Fruit fly (Drosophila melanogaster) whole organism, embryonic: ENCODE measurements around the gene CG15922.

ENCODE experiments used
- Ada2b ChIP-seq: fragments of 200-800 bp; sonication (Bioruptor generic); IDR thresholded peaks from 2 replicates; pipeline ENCODE4 v1.3.6; 2022; ENCODE audit warnings: missing biosample characterization, missing genetic modification characterization
- BEAF-32 ChIP-seq: fragments of 200-800 bp; sonication (Bioruptor generic); optimal IDR thresholded peaks from 3 replicates; lab custom pipeline; 2017; ENCODE audit warnings: missing biosample characterization, missing genetic modification characterization, mild to moderate bottlenecking, moderate library complexity, missing genetic modification reagents
- CG11695 ChIP-seq: fragments of 200-800 bp; sonication (Bioruptor generic); IDR thresholded peaks from 3 replicates; pipeline ENCODE4 v1.3.6; 2022; ENCODE audit warnings: missing biosample characterization, missing genetic modification characterization
- CG13287 ChIP-seq: fragments of 200-800 bp; sonication (Bioruptor generic); IDR thresholded peaks from 2 replicates; pipeline ENCODE4 v1.3.6; 2022; ENCODE audit warnings: missing biosample characterization, missing genetic modification characterization; ENCODE audit not compliant: partially characterized antibody
- CG14860 ChIP-seq: fragments of 200-800 bp; sonication (Bioruptor generic); IDR thresholded peaks from 3 replicates; pipeline ENCODE4 v1.3.6; 2022; ENCODE audit warnings: missing biosample characterization, missing genetic modification characterization; ENCODE audit not compliant: partially characterized antibody
- CG15269 ChIP-seq: fragments of 200-800 bp; sonication (Bioruptor generic); optimal IDR thresholded peaks from 2 replicates; lab custom pipeline; 2018; ENCODE audit warnings: missing biosample characterization, mild to moderate bottlenecking, missing genetic modification characterization, moderate library complexity
- CG1602 ChIP-seq: fragments of 200-800 bp; sonication (Bioruptor generic); optimal IDR thresholded peaks from 3 replicates; lab custom pipeline; 2016; ENCODE audit warnings: missing biosample characterization, missing genetic modification characterization
- CG17186 ChIP-seq: fragments of 200-800 bp; sonication (Bioruptor generic); optimal IDR thresholded peaks from 3 replicates; lab custom pipeline; 2017; ENCODE audit warnings: missing biosample characterization, missing genetic modification reagents, missing genetic modification characterization
- CG1832 ChIP-seq: fragments of 200-800 bp; sonication (Bioruptor generic); optimal IDR thresholded peaks from 2 replicates; lab custom pipeline; 2017; ENCODE audit warnings: missing biosample characterization, mild to moderate bottlenecking, missing genetic modification characterization, inconsistent platforms
- CG2116 ChIP-seq: fragments of 200-800 bp; sonication (Bioruptor generic); optimal IDR thresholded peaks from 3 replicates; lab custom pipeline; 2018; ENCODE audit warnings: missing biosample characterization, mild to moderate bottlenecking, missing genetic modification characterization
- CG31441 ChIP-seq: fragments of 200-800 bp; sonication (Bioruptor generic); IDR thresholded peaks from 2 replicates; pipeline ENCODE4 v1.3.6; 2022; ENCODE audit warnings: missing biosample characterization, missing genetic modification characterization
- CG4282 ChIP-seq: fragments of 200-800 bp; sonication (Bioruptor generic); optimal IDR thresholded peaks from 2 replicates; lab custom pipeline; 2016; ENCODE audit warnings: missing biosample characterization, missing genetic modification characterization
- CG7372 ChIP-seq: fragments of 200-800 bp; sonication (Bioruptor generic); IDR thresholded peaks from 2 replicates; pipeline ENCODE4 v1.3.6; 2022; ENCODE audit warnings: missing biosample characterization, missing genetic modification characterization
- CG7745 ChIP-seq: fragments of 200-800 bp; sonication (Bioruptor generic); optimal IDR thresholded peaks from 2 replicates; lab custom pipeline; 2018; ENCODE audit warnings: missing biosample characterization, mild to moderate bottlenecking, missing genetic modification characterization, moderate library complexity
- CG7987 ChIP-seq: fragments of 200-800 bp; sonication (Bioruptor generic); optimal IDR thresholded peaks from 2 replicates; lab custom pipeline; 2018; ENCODE audit warnings: missing biosample characterization, mild to moderate bottlenecking, missing genetic modification characterization, moderate library complexity
- CG9727 ChIP-seq: fragments of 200-800 bp; sonication (Bioruptor generic); optimal IDR thresholded peaks from 3 replicates; lab custom pipeline; 2017; ENCODE audit warnings: missing biosample characterization, mild to moderate bottlenecking, missing genetic modification characterization
- Dbx ChIP-seq: fragments of 200-800 bp; sonication (Bioruptor generic); IDR thresholded peaks from 3 replicates; pipeline ENCODE4 v1.3.6; 2022; ENCODE audit warnings: missing biosample characterization, missing genetic modification characterization
- Dp ChIP-seq: fragments of 200-800 bp; sonication (Bioruptor generic); optimal IDR thresholded peaks from 2 replicates; lab custom pipeline; 2018; ENCODE audit warnings: missing biosample characterization, mild to moderate bottlenecking, missing genetic modification characterization, moderate library complexity
- Dref ChIP-seq: fragments of 200-800 bp; sonication (Bioruptor generic); IDR thresholded peaks from 2 replicates; pipeline ENCODE4 v1.3.6; 2022; ENCODE audit warnings: missing biosample characterization, missing genetic modification characterization
- H15 ChIP-seq: fragments of 200-800 bp; sonication (Bioruptor generic); IDR thresholded peaks from 3 replicates; pipeline ENCODE4 v1.3.6; 2022; ENCODE audit warnings: missing biosample characterization, missing genetic modification characterization
- Med ChIP-seq: fragments of 200-800 bp; sonication (Bioruptor generic); peaks from one replicate; lab custom pipeline; 2016; ENCODE audit warnings: missing biosample characterization, missing genetic modification characterization, mild to moderate bottlenecking, inconsistent platforms, moderate library complexity
- Mrtf ChIP-seq: fragments of 200-800 bp; sonication (Bioruptor generic); IDR thresholded peaks from 3 replicates; pipeline ENCODE4 v1.3.6; 2022; ENCODE audit warnings: missing biosample characterization, missing genetic modification characterization
- NfI ChIP-seq: fragments of 200-800 bp; sonication (Bioruptor generic); optimal IDR thresholded peaks from 3 replicates; lab custom pipeline; 2018; ENCODE audit warnings: missing biosample characterization, mild to moderate bottlenecking, missing genetic modification characterization, moderate library complexity
- Pdp1 ChIP-seq, 2 experiments: fragments of 200-800 bp; sonication (Bioruptor generic); optimal IDR thresholded peaks; 3 replicates each; lab custom pipeline; 2016; ENCODE audit warnings: missing biosample characterization in 2 of 2, missing genetic modification characterization in 2 of 2, mild to moderate bottlenecking in 1 of 2, moderate library complexity in 1 of 2
- Scr ChIP-seq: fragments of 200-800 bp; sonication (Bioruptor generic); IDR thresholded peaks from 2 replicates; pipeline ENCODE4 v1.3.6; 2022; ENCODE audit warnings: missing biosample characterization, missing genetic modification characterization; ENCODE audit not compliant: partially characterized antibody
- Six4 ChIP-seq: fragments of 200-800 bp; sonication (Bioruptor generic); optimal IDR thresholded peaks from 2 replicates; lab custom pipeline; 2016; ENCODE audit warnings: missing biosample characterization, missing genetic modification characterization
- Sry-δ ChIP-seq: fragments of 200-800 bp; sonication (Bioruptor generic); optimal IDR thresholded peaks from 2 replicates; lab custom pipeline; 2016; ENCODE audit warnings: missing biosample characterization, missing genetic modification characterization
- Ssrp ChIP-seq: fragments of 200-800 bp; sonication (Bioruptor generic); optimal IDR thresholded peaks from 2 replicates; lab custom pipeline; 2018; ENCODE audit warnings: missing biosample characterization, mild to moderate bottlenecking, missing genetic modification characterization, moderate library complexity
- Stat92E ChIP-seq, 3 experiments: fragments of >200 bp in 2 of 3; fragments of 200-800 bp in 1 of 3; sonication (Bioruptor generic) in 1 of 3; optimal IDR thresholded peaks; 2 replicates each; lab custom pipeline; 2017 to 2019; ENCODE audit warnings: missing biosample characterization in 3 of 3, missing genetic modification characterization in 3 of 3, mild to moderate bottlenecking in 1 of 3, moderate library complexity in 1 of 3
- Trl ChIP-seq, 3 experiments: fragments of >200 bp in 2 of 3; fragments of 200-800 bp in 1 of 3; sonication (Bioruptor generic) in 1 of 3; optimal IDR thresholded peaks; 2 replicates in 1 of 3; 3 replicates in 2 of 3; lab custom pipeline; 2016 to 2017; ENCODE audit warnings: missing biosample characterization in 1 of 3, missing genetic modification characterization in 1 of 3
- bigmax ChIP-seq: fragments of 200-800 bp; sonication (Bioruptor generic); optimal IDR thresholded peaks from 2 replicates; lab custom pipeline; 2018; ENCODE audit warnings: missing biosample characterization, mild to moderate bottlenecking, missing genetic modification characterization
- eve ChIP-seq, 2 experiments: fragments of >200 bp; optimal IDR thresholded peaks; 2 replicates each; lab custom pipeline; 2017; ENCODE audit warnings: missing biosample characterization in 2 of 2, missing genetic modification characterization in 2 of 2
- fd96Cb ChIP-seq: fragments of 200-800 bp; sonication (Bioruptor generic); optimal IDR thresholded peaks from 2 replicates; lab custom pipeline; 2018; ENCODE audit warnings: missing biosample characterization, mild to moderate bottlenecking, missing genetic modification characterization, moderate library complexity
- grn ChIP-seq: fragments of 200-800 bp; sonication (Bioruptor generic); optimal IDR thresholded peaks from 3 replicates; lab custom pipeline; 2017; ENCODE audit warnings: missing biosample characterization, missing genetic modification characterization
- kah ChIP-seq: fragments of 200-800 bp; sonication (Bioruptor generic); optimal IDR thresholded peaks from 2 replicates; lab custom pipeline; 2018; ENCODE audit warnings: missing biosample characterization, mild to moderate bottlenecking, missing genetic modification characterization
- klu ChIP-seq: fragments of 200-800 bp; sonication (Bioruptor generic); IDR thresholded peaks from 2 replicates; pipeline ENCODE4 v1.3.6; 2022; ENCODE audit warnings: missing biosample characterization, missing genetic modification characterization
- nerfin-2 ChIP-seq: fragments of 200-800 bp; sonication (Bioruptor generic); IDR thresholded peaks from 2 replicates; pipeline ENCODE4 v1.3.6; 2022; ENCODE audit warnings: missing biosample characterization, missing genetic modification characterization; ENCODE audit not compliant: partially characterized antibody
- phol ChIP-seq: fragments of 200-800 bp; sonication (Bioruptor generic); optimal IDR thresholded peaks from 3 replicates; lab custom pipeline; 2018; ENCODE audit warnings: missing biosample characterization, mild to moderate bottlenecking, missing genetic modification characterization, moderate library complexity
- pnt ChIP-seq: fragments of 200-800 bp; sonication (Bioruptor generic); optimal IDR thresholded peaks from 3 replicates; lab custom pipeline; 2016; ENCODE audit warnings: missing biosample characterization, missing genetic modification characterization
- schlank ChIP-seq: fragments of 200-800 bp; sonication (Bioruptor generic); optimal IDR thresholded peaks from 2 replicates; lab custom pipeline; 2018; ENCODE audit warnings: missing biosample characterization, mild to moderate bottlenecking, missing genetic modification characterization
- shn ChIP-seq: fragments of 200-800 bp; sonication (Bioruptor generic); optimal IDR thresholded peaks from 3 replicates; lab custom pipeline; 2016; ENCODE audit warnings: missing biosample characterization, missing genetic modification characterization
- sr ChIP-seq: fragments of 200-800 bp; sonication (Bioruptor generic); IDR thresholded peaks from 3 replicates; pipeline ENCODE4 v1.3.6; 2022; ENCODE audit warnings: missing biosample characterization, missing genetic modification characterization
- ssp ChIP-seq: fragments of 200-800 bp; sonication (Bioruptor generic); IDR thresholded peaks from 2 replicates; pipeline ENCODE4 v1.3.6; 2022; ENCODE audit warnings: missing biosample characterization, missing genetic modification characterization
- sug ChIP-seq: fragments of 200-800 bp; optimal IDR thresholded peaks from 2 replicates; lab custom pipeline; 2019; ENCODE audit warnings: missing biosample characterization, mild to moderate bottlenecking, missing genetic modification characterization, moderate library complexity
- tx ChIP-seq: fragments of 200-800 bp; sonication (Bioruptor generic); optimal IDR thresholded peaks from 2 replicates; lab custom pipeline; 2016; ENCODE audit warnings: missing biosample characterization, missing genetic modification characterization
- unc-4 ChIP-seq: fragments of 200-800 bp; sonication (Bioruptor generic); IDR thresholded peaks from 2 replicates; pipeline ENCODE4 v1.3.6; 2022; ENCODE audit warnings: missing biosample characterization, missing genetic modification characterization; ENCODE audit not compliant: partially characterized antibody
- vnd ChIP-seq: fragments of 200-800 bp; sonication (Bioruptor generic); IDR thresholded peaks from 3 replicates; pipeline ENCODE4 v1.3.6; 2022; ENCODE audit warnings: missing biosample characterization, missing genetic modification characterization; ENCODE audit not compliant: partially characterized antibody
- vvl ChIP-seq: fragments of 200-800 bp; sonication (Bioruptor generic); IDR thresholded peaks from 2 replicates; pipeline ENCODE4 v1.3.6; 2022; ENCODE audit warnings: missing biosample characterization, missing genetic modification characterization
- yki ChIP-seq: fragments of >200 bp; optimal IDR thresholded peaks from 3 replicates; lab custom pipeline; 2018

The CG15922 gene

DNA sequence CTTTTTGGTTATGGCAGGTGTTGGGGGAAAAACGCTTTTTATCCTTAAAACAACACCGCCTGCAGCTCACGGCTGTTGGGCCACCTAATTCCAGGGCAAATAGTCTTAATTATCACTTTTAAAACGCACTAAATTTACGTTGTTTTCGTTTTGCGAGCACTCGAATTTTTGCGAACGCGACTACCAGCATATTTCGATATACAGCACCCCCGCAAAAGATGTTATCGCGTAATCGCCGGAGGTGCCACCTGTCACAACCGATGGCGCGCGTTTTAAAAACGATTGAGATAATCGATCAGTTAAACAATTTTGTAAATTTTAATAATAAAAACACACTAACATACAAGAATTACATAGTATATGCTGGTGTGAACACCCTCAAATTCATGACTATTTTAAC, 8.0 kb downstream of the CG15922 start, which contains the start of gene Stat92E (continued):
- TF ChIP-seq bigmax (GFP tag; lab: Kevin White, UChicago) (peak; percentile 81), CG2116 (GFP tag; lab: Kevin White, UChicago) (peak; percentile 73), CG1602 (GFP tag; lab: Kevin White, UChicago) (no peak), unc-4 (GFP tag; lab: Robert Waterston, UW) (peak; percentile 15; the same call in 1 of the 2 replicates), pnt (GFP tag; lab: Kevin White, UChicago) (no peak), CG4282 (GFP tag; lab: Kevin White, UChicago) (no peak), CG7745 (no peak), CG7987 (GFP tag; lab: Kevin White, UChicago) (no peak), sug (tag; lab: Kevin White, UChicago) (peak; percentile 90), CG13287 (GFP tag; lab: Robert Waterston, UW) (peak; percentile 10; the same call in 1 of the 2 replicates), kah (GFP tag; lab: Kevin White, UChicago) (peak; percentile 35), CG15269 (tag; lab: Kevin White, UChicago) (no peak), yki (lab: Kevin White, UChicago) (no peak), CG17186 (GFP tag; lab: Kevin White, UChicago) (peak; percentile 45), Ada2b (GFP tag; lab: Robert Waterston, UW) (no peak), Stat92E (GFP tag; optimal IDR thresholded peaks at IDR 0.05; lab: Kevin White, UChicago) (no peak), sr (0 out of 3 replicates have a peak, but pooled peaks have one; percentile 51), Dbx (GFP tag; lab: Robert Waterston, UW) (no peak), CG9727 (no peak), Med (GFP tag; lab: Kevin White, UChicago) (peak; percentile 17), vnd (peak; percentile 21; the same call in 1 of the 3 replicates), shn (GFP tag; lab: Kevin White, UChicago) (no peak), Ssrp (tag; lab: Kevin White, UChicago) (no peak), H15 (GFP tag; lab: Robert Waterston, UW) (no peak), vvl (GFP tag; lab: Robert Waterston, UW) (0 out of 2 replicates have a peak, but pooled peaks have one; percentile 5), ssp (GFP tag; lab: Robert Waterston, UW) (no peak), nerfin-2 (peak; percentile 33; the same call in 1 of the 2 replicates), tx (no peak), Dref (peak; percentile 83), klu (GFP tag; lab: Robert Waterston, UW) (peak; percentile 56; the same call in 1 of the 2 replicates), Trl (optimal IDR thresholded peaks at IDR 0.05; lab: Kevin White, UChicago) (no peak), Trl (GFP tag; optimal IDR thresholded peaks at IDR 0.05; lab: Kevin White, UChicago) (no peak), Sry-δ (peak; percentile 32), eve (GFP tag; optimal IDR thresholded peaks at IDR 0.05; lab: Kevin White, UChicago) (peak in 1 of 2 experiments; percentile 60), CG14860 (GFP tag; lab: Robert Waterston, UW) (0 out of 3 replicates have a peak, but pooled peaks have one; percentile 11), fd96Cb (tag; lab: Kevin White, UChicago) (no peak), Pdp1 (GFP tag; optimal IDR thresholded peaks at IDR 0.05; lab: Kevin White, UChicago) (peak in 1 of 2 experiments; percentile 32), CG31441 (no peak), Dp (GFP tag; lab: Kevin White, UChicago) (peak; percentile 95), NfI (GFP tag; lab: Kevin White, UChicago) (no peak), CG11695 (GFP tag; lab: Robert Waterston, UW) (no peak), CG7372 (no peak), BEAF-32 (GFP tag; lab: Kevin White, UChicago) (peak; percentile 35), grn (GFP tag; lab: Kevin White, UChicago) (peak; percentile 87), Scr (peak; percentile 37; the same call in 1 of the 2 replicates), Six4 (GFP tag; lab: Kevin White, UChicago) (no peak), schlank (tag; lab: Kevin White, UChicago) (no peak), Mrtf (GFP tag; lab: Robert Waterston, UW) (no peak), CG1832 (no peak), phol (tag; lab: Kevin White, UChicago) (no peak)
